Worm (Caenorhabditis elegans): ENCODE measurements around the gene iglr-2.

iglr-2 gene

ce11 chrIII:8303440-8303839, 27.7 kb downstream of the iglr-2 start:
- no peak for TF ChIP-seq che-1 (tag; optimal IDR thresholded peaks at IDR 0.05)
- TF ChIP-seq pha-4 (tag; optimal IDR thresholded peaks at IDR 0.05), result no peak
- TF ChIP-seq elt-4 (tag; optimal IDR thresholded peaks at IDR 0.05), result no peak
- TF ChIP-seq hlh-8 (tag; optimal IDR thresholded peaks at IDR 0.05), result no peak
- TF ChIP-seq ref-2 (tag; optimal IDR thresholded peaks at IDR 0.05), result no peak
- TF ChIP-seq unc-3 (GFP tag; conservative IDR thresholded peaks at IDR 0.05), result no peak
- TF ChIP-seq unc-3 (tag; optimal IDR thresholded peaks at IDR 0.05), result no peak
- no peak for TF ChIP-seq ama-1 (optimal IDR thresholded peaks at IDR 0.05)
- TF ChIP-seq C38D4.7 (GFP tag; optimal IDR thresholded peaks at IDR 0.05), result no peak
- TF ChIP-seq ceh-22 (tag; optimal IDR thresholded peaks at IDR 0.05), result no peak
- no peak for TF ChIP-seq madf-2 (tag; optimal IDR thresholded peaks at IDR 0.05)
- no peak for TF ChIP-seq hlh-13 (GFP tag; optimal IDR thresholded peaks at IDR 0.05)
- no peak for TF ChIP-seq hlh-30 (tag; optimal IDR thresholded peaks at IDR 0.05; ENCODE audit: insufficient read depth)
- TF ChIP-seq pqm-1 (tag; optimal IDR thresholded peaks at IDR 0.05), result no peak
- no peak for TF ChIP-seq hlh-6 (tag; optimal IDR thresholded peaks at IDR 0.05)
- TF ChIP-seq ceh-31 (tag; optimal IDR thresholded peaks at IDR 0.05), result no peak

ce11 chrIII:8300860-8301396, 30.2 kb downstream of the iglr-2 start:
- TF ChIP-seq ceh-34 (tag; optimal IDR thresholded peaks at IDR 0.05) (peak; percentile 82), npax-4 (tag; optimal IDR thresholded peaks at IDR 0.05) (no peak), hlh-8 (tag; optimal IDR thresholded peaks at IDR 0.05) (peak; percentile 3), unc-42 (tag; optimal IDR thresholded peaks at IDR 0.05) (peak; percentile 22), elt-4 (tag; optimal IDR thresholded peaks at IDR 0.05) (no peak), ztf-16 (tag; optimal IDR thresholded peaks at IDR 0.05) (no peak)

ce11 chrIII:8299734-8300133, 31.4 kb downstream of the iglr-2 start:
- no peak for TF ChIP-seq unc-42 (tag; optimal IDR thresholded peaks at IDR 0.05)
- TF ChIP-seq ceh-9 (tag; optimal IDR thresholded peaks at IDR 0.05), result no peak
- TF ChIP-seq odd-2 (tag; optimal IDR thresholded peaks at IDR 0.05), result no peak
- no peak for TF ChIP-seq mec-3 (tag; optimal IDR thresholded peaks at IDR 0.05; ENCODE audit: borderline replicate concordance)
- peak; percentile 82 for TF ChIP-seq elt-2 (tag; optimal IDR thresholded peaks at IDR 0.05)
- no peak for TF ChIP-seq tbx-2 (tag; optimal IDR thresholded peaks at IDR 0.05)

ce11 chrIII:8299078-8299587, 32.0 kb downstream of the iglr-2 start:
- TF ChIP-seq unc-42 (tag; optimal IDR thresholded peaks at IDR 0.05), result peak; percentile 29
- no peak for TF ChIP-seq pros-1 (tag; optimal IDR thresholded peaks at IDR 0.05)

- TF ChIP-seq K02D7.2 (tag; optimal IDR thresholded peaks at IDR 0.05) (no peak), tbx-2 (tag; optimal IDR thresholded peaks at IDR 0.05) (peak; percentile 37), elt-2 (tag; optimal IDR thresholded peaks at IDR 0.05) (peak; percentile 30), hlh-8 (tag; optimal IDR thresholded peaks at IDR 0.05) (no peak), Y22D7AL.16 (tag; optimal IDR thresholded peaks at IDR 0.05) (no peak)
Observed at ce11 chrIII:8298216-8298920, 32.7 kb downstream of the iglr-2 start.

- TF ChIP-seq ztf-16 (tag; optimal IDR thresholded peaks at IDR 0.05) (no peak), unc-55 (GFP tag; optimal IDR thresholded peaks at IDR 0.05) (peak; percentile 56)
Observed at ce11 chrIII:8293260-8293659, 37.9 kb downstream of the iglr-2 start.
